Worm (Caenorhabditis elegans) whole organism, L3 larva: Measurements from ENCODE around the gene spin-1.

Experiments used
- R02D3.7 ChIP-seq: fragments of 150-350 bp; optimal IDR thresholded peaks from 2 replicates; lab custom pipeline; 2014; ENCODE audit warnings: missing biosample characterization, missing genetic modification characterization
- ZK546.5 ChIP-seq: sonication (generic microtip); optimal IDR thresholded peaks from 2 replicates; lab custom pipeline; 2017; ENCODE audit warnings: missing biosample characterization, missing genetic modification characterization
- ama-1 ChIP-seq: fragments of 150-350 bp; optimal IDR thresholded peaks from 2 replicates; lab custom pipeline; 2018
- ceh-28 ChIP-seq: fragments of 150-350 bp; optimal IDR thresholded peaks from 2 replicates; lab custom pipeline; 2014; ENCODE audit warnings: missing biosample characterization, missing genetic modification reagents, missing genetic modification characterization
- ceh-9 ChIP-seq: sonication (generic microtip); optimal IDR thresholded peaks from 2 replicates; lab custom pipeline; 2018; ENCODE audit warnings: missing biosample characterization, missing genetic modification characterization
- elt-2 ChIP-seq: sonication (generic microtip); optimal IDR thresholded peaks from 2 replicates; lab custom pipeline; 2016; ENCODE audit warnings: missing genetic modification reagents, mild to moderate bottlenecking, missing genetic modification characterization, missing compliant biosample characterization
- elt-3 ChIP-seq, 3 experiments: fragments of 150-350 bp in 1 of 3; sonication (generic microtip) in 2 of 3; optimal IDR thresholded peaks; 2 replicates in 2 of 3; 4 replicates in 1 of 3; lab custom pipeline; 2014 to 2017; ENCODE audit warnings: missing biosample characterization in 3 of 3, missing genetic modification characterization in 3 of 3
- eor-1 ChIP-seq, 2 experiments: fragments of 150-350 bp; optimal IDR thresholded peaks; 2 replicates each; lab custom pipeline; 2014 to 2018; ENCODE audit warnings: missing biosample characterization in 2 of 2, missing genetic modification characterization in 2 of 2
- fkh-10 ChIP-seq: sonication (generic microtip); optimal IDR thresholded peaks from 2 replicates; lab custom pipeline; 2017; ENCODE audit warnings: missing biosample characterization, missing genetic modification reagents, missing genetic modification characterization
- fkh-2 ChIP-seq: fragments of 150-350 bp; optimal IDR thresholded peaks from 2 replicates; lab custom pipeline; 2014; ENCODE audit warnings: missing biosample characterization, missing genetic modification reagents, missing genetic modification characterization
- hmg-11 ChIP-seq: sonication (generic microtip); optimal IDR thresholded peaks from 2 replicates; lab custom pipeline; 2016; ENCODE audit warnings: missing genetic modification characterization, missing compliant biosample characterization
- jun-1 ChIP-seq: fragments of 150-350 bp; optimal IDR thresholded peaks from 2 replicates; lab custom pipeline; 2014; ENCODE audit warnings: missing biosample characterization, missing genetic modification reagents, missing genetic modification characterization
- lin-15B ChIP-seq: fragments of 150-350 bp; optimal IDR thresholded peaks from 2 replicates; lab custom pipeline; 2014; ENCODE audit warnings: missing biosample characterization, missing genetic modification characterization
- lin-39 ChIP-seq: fragments of 150-350 bp; optimal IDR thresholded peaks from 2 replicates; lab custom pipeline; 2018; ENCODE audit warnings: missing biosample characterization, missing genetic modification reagents, missing genetic modification characterization
- lsy-12 ChIP-seq: sonication (generic microtip); optimal IDR thresholded peaks from 2 replicates; lab custom pipeline; 2016; ENCODE audit warnings: mild to moderate bottlenecking, missing genetic modification characterization, missing compliant biosample characterization
- nhr-11 ChIP-seq: fragments of 150-350 bp; optimal IDR thresholded peaks from 2 replicates; lab custom pipeline; 2014; ENCODE audit warnings: missing biosample characterization, missing genetic modification characterization
- nhr-12 ChIP-seq: fragments of 150-350 bp; optimal IDR thresholded peaks from 2 replicates; lab custom pipeline; 2014; ENCODE audit warnings: missing biosample characterization, missing genetic modification characterization
- nhr-23 ChIP-seq: fragments of 150-350 bp; optimal IDR thresholded peaks from 2 replicates; lab custom pipeline; 2014; ENCODE audit warnings: missing biosample characterization, missing genetic modification reagents, missing genetic modification characterization
- nhr-25 ChIP-seq: sonication (generic microtip); optimal IDR thresholded peaks from 2 replicates; lab custom pipeline; 2017; ENCODE audit warnings: missing biosample characterization, missing genetic modification characterization
- nhr-28 ChIP-seq: fragments of 150-350 bp; optimal IDR thresholded peaks from 2 replicates; lab custom pipeline; 2014; ENCODE audit warnings: missing biosample characterization, missing genetic modification characterization
- nhr-77 ChIP-seq: fragments of 150-350 bp; optimal IDR thresholded peaks from 2 replicates; lab custom pipeline; 2014; ENCODE audit warnings: missing biosample characterization, missing genetic modification characterization
- pha-4 ChIP-seq: fragments of 150-350 bp; optimal IDR thresholded peaks from 2 replicates; lab custom pipeline; 2014; ENCODE audit warnings: missing biosample characterization, missing genetic modification reagents, missing genetic modification characterization
- pqm-1 ChIP-seq: fragments of 150-350 bp; optimal IDR thresholded peaks from 2 replicates; lab custom pipeline; 2017; ENCODE audit warnings: missing biosample characterization, missing genetic modification characterization, inconsistent platforms
- skn-1 ChIP-seq: fragments of 150-350 bp; optimal IDR thresholded peaks from 2 replicates; lab custom pipeline; 2014; ENCODE audit warnings: missing biosample characterization, missing genetic modification characterization
- snpc-4 ChIP-seq: fragments of 150-350 bp; optimal IDR thresholded peaks from 2 replicates; lab custom pipeline; 2014; ENCODE audit warnings: missing biosample characterization, missing genetic modification characterization
- tbx-2 ChIP-seq: sonication (generic microtip); optimal IDR thresholded peaks from 2 replicates; lab custom pipeline; 2016; ENCODE audit warnings: mild to moderate bottlenecking, missing genetic modification characterization, missing compliant biosample characterization
- unc-62 ChIP-seq: fragments of 150-350 bp; sonication (generic microtip); optimal IDR thresholded peaks from 4 replicates; lab custom pipeline; 2014; ENCODE audit warnings: missing biosample characterization, missing genetic modification reagents, missing genetic modification characterization
- ztf-11 ChIP-seq: fragments of 150-350 bp; optimal IDR thresholded peaks from 2 replicates; lab custom pipeline; 2014; ENCODE audit warnings: missing biosample characterization, missing genetic modification characterization
- ztf-4 ChIP-seq: fragments of 150-350 bp; optimal IDR thresholded peaks from 2 replicates; lab custom pipeline; 2014; ENCODE audit warnings: missing biosample characterization, missing genetic modification characterization

Gene spin-1

DNA sequence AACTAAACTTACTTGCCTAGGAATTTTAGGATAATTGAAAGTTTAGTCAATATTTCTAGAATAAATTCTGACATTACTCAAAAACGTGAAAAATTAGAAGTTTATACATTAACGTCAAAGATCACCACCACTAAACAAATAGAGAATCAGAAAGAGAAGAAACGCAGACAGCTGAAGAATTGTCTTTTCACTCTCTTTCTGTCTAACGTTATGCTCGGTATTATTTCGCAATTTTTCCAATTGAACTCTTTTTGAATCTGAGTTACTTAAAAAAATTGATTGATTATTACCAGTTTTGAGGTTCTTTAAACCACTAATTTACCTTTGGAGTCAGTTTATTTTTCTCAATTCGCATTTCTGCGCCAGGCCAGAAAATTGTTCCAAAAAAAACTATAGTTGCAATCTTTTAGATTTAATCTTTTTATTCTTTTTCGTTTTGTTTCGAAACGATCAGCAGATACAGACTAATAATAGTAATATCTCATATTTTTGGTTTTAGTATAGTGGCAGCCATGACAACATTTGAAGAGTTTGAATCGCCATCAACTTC is 13.9 kb upstream of the spin-1 start, which contains the start of gene nhr-154:
nhr-154 (plus strand) TSS at position 500 of the 550 bp plus-strand sequence.
- no peak for TF ChIP-seq fkh-2
- TF ChIP-seq ceh-28, result peak; percentile 42
- TF ChIP-seq pha-4 (tag; lab: Kevin White, UChicago), result peak; percentile 75
- peak; percentile 25 for TF ChIP-seq hmg-11 (tag; lab: Kevin White, UChicago)
- TF ChIP-seq nhr-77 (tag; lab: Kevin White, UChicago), result no peak
- TF ChIP-seq pqm-1 (tag; lab: Kevin White, UChicago), result peak; percentile 25
- no peak for TF ChIP-seq ama-1 (lab: Kevin White, UChicago)
- TF ChIP-seq snpc-4, result peak; percentile 32
- TF ChIP-seq elt-2 (tag; lab: Kevin White, UChicago), result peak; percentile 23
- TF ChIP-seq tbx-2 (tag; lab: Kevin White, UChicago), result no peak

DNA sequence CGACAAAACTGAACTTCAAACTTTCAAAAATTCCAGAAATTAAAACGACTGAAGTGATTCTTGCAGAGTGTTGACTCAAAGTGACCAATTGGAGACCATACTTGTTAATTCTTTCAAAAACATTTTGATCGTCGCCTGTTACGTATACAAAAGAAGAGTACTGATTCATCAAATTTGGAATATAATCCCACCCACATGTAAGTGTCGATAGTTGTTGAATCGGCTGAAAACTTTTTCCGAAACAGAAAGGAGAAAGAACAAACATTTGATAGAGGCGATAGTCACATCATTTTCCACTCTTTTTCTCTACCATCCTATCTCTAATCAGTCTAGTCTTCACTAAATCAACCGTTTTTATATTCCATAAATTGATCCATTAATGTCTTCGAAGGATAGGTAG is 10.9 kb upstream of the spin-1 start, which contains the start of gene nhr-153:
nhr-153 (plus strand) TSS at position 301 of the 400 bp plus-strand sequence.
- TF ChIP-seq pqm-1 (tag; lab: Kevin White, UChicago) (peak; percentile 34), fkh-10 (GFP tag; lab: Kevin White, UChicago) (no peak), elt-2 (tag; lab: Kevin White, UChicago) (peak; percentile 17), ceh-9 (no peak), hmg-11 (tag; lab: Kevin White, UChicago) (no peak)

DNA sequence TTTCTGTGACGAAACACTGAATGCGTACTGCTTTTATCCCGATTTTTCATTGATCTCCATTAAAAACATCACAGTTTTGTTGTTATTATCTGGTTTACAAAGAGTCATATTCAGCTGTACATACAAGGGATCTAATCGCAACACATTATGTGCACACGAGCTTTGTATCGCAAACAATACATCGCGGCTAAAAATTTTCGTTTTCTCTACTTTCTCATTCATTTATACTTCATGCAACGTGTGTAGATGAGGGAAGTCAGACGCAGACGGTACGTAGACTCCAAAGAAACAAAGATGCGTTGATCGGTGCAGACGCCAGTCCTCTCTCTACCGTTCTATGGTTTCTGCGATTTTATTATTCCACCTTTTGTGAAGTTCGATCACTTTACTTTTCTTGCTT is 8.0 kb upstream of the spin-1 start, which contains the start of gene nhr-136:
nhr-136 (plus strand) TSS at position 301 of the 400 bp plus-strand sequence.
- TF ChIP-seq eor-1 (tag; optimal IDR thresholded peaks at IDR 0.05; lab: Kevin White, UChicago), result no peak

DNA sequence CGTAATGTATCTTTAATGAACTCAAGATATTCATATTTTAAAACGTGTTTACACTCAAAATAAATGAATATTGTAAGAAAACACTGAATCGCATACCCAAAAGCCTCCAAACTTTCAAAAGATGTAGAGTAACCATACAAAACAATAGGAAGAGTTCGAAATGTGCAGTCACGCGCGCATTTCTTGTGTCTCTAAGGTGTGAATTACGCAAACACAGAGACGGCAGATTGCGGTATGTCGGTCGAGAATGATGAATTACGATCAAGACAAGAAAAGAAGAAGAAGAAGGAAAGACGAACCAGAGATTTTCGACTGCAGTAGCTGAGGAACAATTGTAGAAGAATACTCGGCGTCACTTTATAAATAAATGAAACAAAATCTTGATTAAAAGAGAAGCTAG is 3.3 kb upstream of the spin-1 start, which contains the start of gene lhpp-1:
lhpp-1 (minus strand) TSS at position 354 of the 400 bp plus-strand sequence.
- no peak for TF ChIP-seq nhr-77 (tag; lab: Kevin White, UChicago)
- no peak for TF ChIP-seq elt-2 (tag; lab: Kevin White, UChicago)
- peak; percentile 49 for TF ChIP-seq nhr-23 (tag; lab: Kevin White, UChicago)
- peak; percentile 53 for TF ChIP-seq pha-4 (tag; lab: Kevin White, UChicago)
- TF ChIP-seq hmg-11 (tag; lab: Kevin White, UChicago), result no peak
- no peak for TF ChIP-seq R02D3.7
- no peak for TF ChIP-seq jun-1 (tag; lab: Kevin White, UChicago)
- TF ChIP-seq nhr-25 (tag; lab: Kevin White, UChicago), result peak; percentile 2

DNA sequence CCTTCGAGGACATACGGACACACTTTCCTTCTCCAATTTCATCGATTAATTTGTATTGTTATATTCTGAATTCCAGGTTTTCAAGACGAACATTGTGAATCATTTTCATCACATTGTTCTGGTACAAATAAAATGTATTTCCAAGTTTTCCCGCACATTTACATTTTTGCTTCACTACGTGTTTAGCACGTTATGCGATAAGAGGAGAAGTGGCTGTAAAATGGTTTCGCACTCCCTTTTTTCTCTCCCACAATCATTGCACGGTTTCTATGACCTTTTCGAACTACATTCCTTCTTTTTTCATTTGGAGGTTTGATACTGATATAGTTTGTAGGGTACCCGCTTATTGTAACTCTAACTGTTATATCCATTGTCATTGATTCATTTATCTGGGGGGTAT is 1.1 kb upstream of the spin-1 start:
- no peak for TF ChIP-seq hmg-11 (tag; lab: Kevin White, UChicago)
- peak; percentile 45 for TF ChIP-seq pqm-1 (tag; lab: Kevin White, UChicago)
- peak; percentile 57 for TF ChIP-seq elt-2 (tag; lab: Kevin White, UChicago)

DNA sequence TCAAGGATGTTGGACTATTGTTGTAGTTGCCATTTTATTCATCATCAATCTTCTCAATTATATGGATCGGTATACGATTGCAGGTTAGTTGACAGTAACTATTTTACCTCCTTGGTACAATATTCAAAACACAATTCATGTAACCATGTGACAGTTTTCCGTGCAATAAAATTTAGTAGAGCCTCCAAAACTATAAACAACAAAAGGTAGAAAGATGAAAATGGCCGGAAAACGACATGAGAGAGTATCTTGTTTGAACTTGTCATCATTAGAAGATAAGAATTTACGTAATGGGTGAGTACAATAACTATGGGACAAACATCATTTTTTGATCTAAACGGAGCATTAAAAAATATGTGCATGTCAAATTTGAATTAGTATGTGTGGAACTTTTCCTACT is 357 bp downstream of the spin-1 start:
- TF ChIP-seq elt-2 (tag; lab: Kevin White, UChicago), result peak; percentile 17
- TF ChIP-seq lsy-12 (tag; lab: Kevin White, UChicago), result no peak
- no peak for TF ChIP-seq snpc-4
- peak; percentile 14 for TF ChIP-seq pqm-1 (tag; lab: Kevin White, UChicago)
- no peak for TF ChIP-seq unc-62
- TF ChIP-seq lin-15B (tag; lab: Kevin White, UChicago), result no peak
- no peak for TF ChIP-seq nhr-25 (tag; lab: Kevin White, UChicago)

DNA sequence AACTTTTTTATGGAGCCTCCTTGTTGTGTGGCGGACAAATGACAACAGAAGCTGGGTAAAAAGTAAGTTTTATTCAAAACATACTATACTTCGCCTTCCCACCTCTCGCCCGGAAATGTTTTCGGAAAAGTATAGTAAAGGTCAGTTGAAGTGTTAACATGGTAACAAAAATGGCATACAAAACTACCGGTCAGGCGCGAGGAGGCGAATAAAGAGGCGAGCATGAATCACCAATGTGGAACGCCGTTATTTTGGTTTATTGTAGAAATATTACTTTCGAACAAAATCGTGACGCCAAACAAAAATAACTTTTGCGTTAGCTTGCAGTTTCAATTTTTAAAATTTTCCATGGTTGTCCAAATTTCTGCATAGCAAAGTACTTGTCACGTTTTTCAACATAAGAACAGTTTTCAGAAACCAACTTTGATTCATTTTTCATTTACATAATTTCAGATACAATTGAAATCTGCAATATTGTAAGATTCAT is 2.8 kb downstream of the spin-1 start, which contains the start of gene C13C4.8:
C13C4.8 (plus strand) TSS at position 437 of the 487 bp plus-strand sequence.
- TF ChIP-seq tbx-2 (tag; lab: Kevin White, UChicago) (no peak), snpc-4 (no peak), lin-15B (tag; lab: Kevin White, UChicago) (no peak), lin-39 (tag; lab: Kevin White, UChicago) (no peak), unc-62 (no peak), nhr-12 (no peak)

DNA sequence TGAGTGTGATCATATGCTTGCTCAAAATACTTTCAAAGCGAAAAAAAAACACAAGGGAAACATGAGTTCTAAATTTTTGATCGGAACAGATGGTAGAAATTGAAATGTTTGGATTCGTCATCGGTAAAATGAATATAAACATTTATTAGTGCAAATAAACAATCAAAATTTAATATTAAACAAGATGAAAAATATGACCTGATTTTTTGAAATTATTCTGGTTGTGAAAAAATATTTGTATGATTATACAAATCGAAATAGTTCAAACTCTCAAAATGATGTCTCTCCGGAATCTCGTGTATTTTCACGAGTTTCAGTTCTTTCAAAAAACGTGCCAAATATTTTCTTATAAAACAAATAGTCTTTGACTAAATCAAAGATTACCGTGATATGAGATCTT is 5.6 kb downstream of the spin-1 start, which contains the start of gene C13C4.7:
C13C4.7 (minus strand) TSS at position 101 of the 400 bp plus-strand sequence.
- TF ChIP-seq pqm-1 (tag; lab: Kevin White, UChicago), result no peak
- no peak for TF ChIP-seq nhr-77 (tag; lab: Kevin White, UChicago)
- no peak for TF ChIP-seq snpc-4
- TF ChIP-seq ztf-11 (tag; lab: Kevin White, UChicago), result no peak
- TF ChIP-seq nhr-12, result no peak
- no peak for TF ChIP-seq fkh-10 (GFP tag; lab: Kevin White, UChicago)
- TF ChIP-seq fkh-2, result no peak
- no peak for TF ChIP-seq ztf-4 (tag; lab: Kevin White, UChicago)
- no peak for TF ChIP-seq nhr-28 (tag; lab: Kevin White, UChicago)
- TF ChIP-seq nhr-11 (tag; lab: Kevin White, UChicago), result no peak
- TF ChIP-seq ceh-28, result no peak
- no peak for TF ChIP-seq ceh-9
- no peak for TF ChIP-seq ZK546.5 (tag; lab: Kevin White, UChicago)
- TF ChIP-seq lsy-12 (tag; lab: Kevin White, UChicago), result no peak
- TF ChIP-seq skn-1, result no peak
- no peak for TF ChIP-seq elt-3 (tag; optimal IDR thresholded peaks at IDR 0.05; lab: Kevin White, UChicago)
